Fruit fly (Drosophila melanogaster): ENCODE measurements around the gene Ada.

The Ada gene

DNA sequence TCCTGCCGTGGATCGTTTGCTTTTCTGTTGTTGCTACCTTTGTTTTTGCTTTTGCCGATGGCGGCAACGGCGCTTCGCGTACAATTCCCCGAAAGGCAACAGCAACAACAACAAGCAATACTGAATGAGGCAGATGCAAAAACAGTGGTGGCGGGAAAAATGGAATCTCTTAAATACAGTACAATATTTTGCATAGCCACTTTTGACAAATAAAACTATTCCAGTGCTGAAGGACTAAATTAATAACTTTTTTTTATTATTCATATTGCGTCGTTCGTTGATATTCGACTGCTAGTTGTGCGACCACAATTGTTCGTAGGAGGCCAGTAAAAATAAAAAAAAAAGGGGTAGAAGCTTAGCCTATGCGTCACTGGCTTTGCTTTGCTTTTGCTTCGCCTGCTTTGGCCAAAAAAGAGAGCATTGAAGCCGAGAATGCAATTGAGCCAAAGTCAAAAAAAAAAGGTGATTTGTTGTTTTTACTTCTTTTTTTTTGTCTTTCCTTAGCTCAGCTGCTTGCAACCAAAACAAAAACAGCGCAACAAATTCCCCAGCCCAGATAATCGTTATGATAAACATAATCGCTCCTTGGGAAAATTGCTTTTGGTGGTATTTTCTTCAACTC is 33.1 kb upstream of the Ada start (continued):
- no peak for TF ChIP-seq cad (GFP tag; optimal IDR thresholded peaks at IDR 0.05)
- peak; percentile 71 for TF ChIP-seq CG3838 (GFP tag; optimal IDR thresholded peaks at IDR 0.05)
- peak; percentile 92 for TF ChIP-seq CG18599 (GFP tag; optimal IDR thresholded peaks at IDR 0.05)
- peak; percentile 92 for TF ChIP-seq lbe (GFP tag; optimal IDR thresholded peaks at IDR 0.05)
- no peak for TF ChIP-seq ab (GFP tag; optimal IDR thresholded peaks at IDR 0.05)
- peak; percentile 98 for TF ChIP-seq CG11696 (GFP tag; IDR thresholded peaks at IDR 0.05)
- TF ChIP-seq HLHmδ (GFP tag; optimal IDR thresholded peaks at IDR 0.05) = no peak
- no peak for TF ChIP-seq inv (GFP tag; IDR thresholded peaks at IDR 0.05; ENCODE audit: partially characterized antibody)
- peak; percentile 92 for TF ChIP-seq vvl (GFP tag; IDR thresholded peaks at IDR 0.05)
- TF ChIP-seq Usf (GFP tag; optimal IDR thresholded peaks at IDR 0.05) = peak; percentile 64
- TF ChIP-seq mirr (GFP tag; optimal IDR thresholded peaks at IDR 0.05) = no peak
- TF ChIP-seq lov (optimal IDR thresholded peaks at IDR 0.05) = no peak
- peak; percentile 85 for TF ChIP-seq lov (GFP tag; IDR thresholded peaks at IDR 0.05)
- peak; percentile 85 for TF ChIP-seq Fer1 (GFP tag; optimal IDR thresholded peaks at IDR 0.05)
- peak; percentile 94 for TF ChIP-seq seq (GFP tag; IDR thresholded peaks at IDR 0.05)
- no peak for TF ChIP-seq CG9797 (GFP tag; optimal IDR thresholded peaks at IDR 0.05)
- TF ChIP-seq CG6854 (GFP tag; optimal IDR thresholded peaks at IDR 0.05) = peak; percentile 70
- TF ChIP-seq CG12942 (GFP tag; optimal IDR thresholded peaks at IDR 0.05) = peak; percentile 80
- TF ChIP-seq fd3F (GFP tag; optimal IDR thresholded peaks at IDR 0.05) = peak; percentile 86
- peak; percentile 83 for TF ChIP-seq CG12769 (tag; optimal IDR thresholded peaks at IDR 0.05)

DNA sequence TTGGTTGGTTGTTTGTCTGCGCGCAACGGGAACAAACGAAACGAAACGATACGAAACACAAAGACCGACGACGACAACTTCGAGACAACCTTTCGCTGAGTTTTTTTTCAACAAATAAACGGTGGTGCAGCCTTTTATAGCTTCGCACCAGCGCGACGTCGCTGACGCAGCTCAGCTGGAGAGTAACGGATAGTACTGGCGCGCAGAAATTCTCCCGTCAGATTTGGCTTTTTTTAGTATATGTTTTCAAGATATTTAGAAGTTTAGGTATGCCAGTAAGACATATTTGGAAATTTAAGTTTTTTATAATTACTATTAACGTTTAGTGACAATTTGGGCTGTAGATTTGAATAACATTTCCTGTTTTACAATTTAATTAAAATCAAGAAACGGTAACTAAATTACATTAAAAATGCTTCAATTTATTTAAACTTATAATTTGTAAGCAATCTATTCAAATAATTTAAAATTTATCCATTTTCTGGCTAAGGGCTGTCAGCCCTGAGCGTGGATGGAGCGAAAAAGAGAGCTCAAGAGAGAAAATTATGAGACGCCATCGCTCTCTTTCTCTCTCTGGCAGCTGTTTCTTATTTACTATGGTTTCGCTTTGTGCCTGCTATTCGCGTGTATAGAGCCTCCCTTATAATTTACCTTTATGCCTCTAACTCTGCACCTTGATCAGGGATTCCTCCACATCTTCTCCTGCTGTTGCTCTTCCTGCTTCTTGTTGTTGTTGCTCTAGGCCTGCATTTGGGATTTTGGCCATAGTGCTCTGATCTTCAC is 31.2 kb upstream of the Ada start:
- TF ChIP-seq CG10462 (GFP tag; optimal IDR thresholded peaks at IDR 0.05) (peak; percentile 43), pho (GFP tag; optimal IDR thresholded peaks at IDR 0.05) (peak; percentile 33), br (optimal IDR thresholded peaks at IDR 0.05) (no peak), CG2120 (GFP tag; optimal IDR thresholded peaks at IDR 0.05) (peak; percentile 77), CG7745 (tag; optimal IDR thresholded peaks at IDR 0.05) (peak; percentile 65), Dip2 (GFP tag; IDR thresholded peaks at IDR 0.05) (no peak), MBD-R2 (GFP tag; IDR thresholded peaks at IDR 0.05) (peak; percentile 22; the same call in 1 of the 2 replicates), Side (GFP tag; optimal IDR thresholded peaks at IDR 0.05) (peak; percentile 45), HLHmδ (GFP tag; optimal IDR thresholded peaks at IDR 0.05) (peak; percentile 40), al (GFP tag; IDR thresholded peaks at IDR 0.05) (peak; percentile 19; the same call in 1 of the 2 replicates), usp (GFP tag; optimal IDR thresholded peaks at IDR 0.05) (no peak), CG18764 (GFP tag; optimal IDR thresholded peaks at IDR 0.05) (peak; percentile 26), CG11398 (GFP tag; optimal IDR thresholded peaks at IDR 0.05) (no peak), Deaf1 (tag; optimal IDR thresholded peaks at IDR 0.05) (peak; percentile 82), CG16813 (GFP tag; IDR thresholded peaks at IDR 0.05; ENCODE audit: partially characterized antibody) (no peak), CG13123 (GFP tag; optimal IDR thresholded peaks at IDR 0.05) (peak; percentile 60), ro (GFP tag; IDR thresholded peaks at IDR 0.05) (no peak), CG6175 (GFP tag; IDR thresholded peaks at IDR 0.05) (no peak), Atf6 (GFP tag; IDR thresholded peaks at IDR 0.05) (peak; percentile 69), tna (GFP tag; IDR thresholded peaks at IDR 0.05; ENCODE audit: partially characterized antibody) (no peak), luna (GFP tag; optimal IDR thresholded peaks at IDR 0.05) (no peak), NFAT (GFP tag; IDR thresholded peaks at IDR 0.05) (peak; percentile 21; the same call in 1 of the 2 replicates), ase (GFP tag; IDR thresholded peaks at IDR 0.05) (0 out of 3 replicates have a peak, but pooled peaks have one; percentile 9), zfh2 (GFP tag; optimal IDR thresholded peaks at IDR 0.05) (peak; percentile 36), CG18599 (GFP tag; optimal IDR thresholded peaks at IDR 0.05) (peak; percentile 89), CG10209 (GFP tag; optimal IDR thresholded peaks at IDR 0.05) (peak; percentile 82), CG30403 (GFP tag; optimal IDR thresholded peaks at IDR 0.05) (peak; percentile 88), CG14441 (GFP tag; IDR thresholded peaks at IDR 0.05) (0 out of 2 replicates have a peak, but pooled peaks have one; percentile 37), dati (GFP tag; IDR thresholded peaks at IDR 0.05) (0 out of 2 replicates have a peak, but pooled peaks have one; percentile 30), chm (GFP tag; IDR thresholded peaks at IDR 0.05) (peak; percentile 84), CG16863 (GFP tag; optimal IDR thresholded peaks at IDR 0.05) (peak; percentile 25)
